Fruit fly (Drosophila melanogaster): ENCODE results near the gene CG15561.

- TF ChIP-seq rn (GFP tag; IDR thresholded peaks at IDR 0.05): no peak
- TF ChIP-seq EcR (GFP tag; optimal IDR thresholded peaks at IDR 0.05): no peak
Observed at dm6 chr3R:31168968-31169367, 46.8 kb downstream of the CG15561 start, which contains the start of gene stops.
